Fruit fly (Drosophila melanogaster): ENCODE results near the gene Cyp4e3.

Gene Cyp4e3

dm6 chr2L:9734134-9734533 lies 15.7 kb downstream of the Cyp4e3 start (continued):
- TF ChIP-seq Ets96B (tag; optimal IDR thresholded peaks at IDR 0.05) (no peak), CG15336 (GFP tag; IDR thresholded peaks at IDR 0.05) (no peak), CG10669 (GFP tag; optimal IDR thresholded peaks at IDR 0.05) (peak; percentile 20), acj6 (GFP tag; optimal IDR thresholded peaks at IDR 0.05) (no peak), pdm3 (GFP tag; optimal IDR thresholded peaks at IDR 0.05) (peak; percentile 19)

- TF ChIP-seq svp (GFP tag) (peak; percentile 85), CG1621 (tag; optimal IDR thresholded peaks at IDR 0.05) (peak; percentile 3), CG8119 (GFP tag; IDR thresholded peaks at IDR 0.05) (no peak)
These were observed 18.6 kb downstream of the Cyp4e3 start for dm6 chr2L:9731269-9731668.

dm6 chr2L:9729618-9730284 lies 20.1 kb downstream of the Cyp4e3 start, which contains the start of gene CG13116:
CG13116 (plus strand) TSS chr2L:9729940.
- TF ChIP-seq CG10631 (GFP tag; optimal IDR thresholded peaks at IDR 0.05) = no peak
- no peak for TF ChIP-seq lz (GFP tag; optimal IDR thresholded peaks at IDR 0.05)
- TF ChIP-seq svp (GFP tag) = peak; percentile 93
- TF ChIP-seq CG6276 (GFP tag; optimal IDR thresholded peaks at IDR 0.05) = no peak
- peak in 1 of 2 experiments; percentile 3 for TF ChIP-seq ss (GFP tag; optimal IDR thresholded peaks at IDR 0.05)
- TF ChIP-seq Eip78C (GFP tag) = peak; percentile 36
- TF ChIP-seq CG4318 (GFP tag; optimal IDR thresholded peaks at IDR 0.05) = no peak

dm6 chr2L:9728791-9729190 lies 21.1 kb downstream of the Cyp4e3 start:
- no peak for TF ChIP-seq Smox (GFP tag; optimal IDR thresholded peaks at IDR 0.05)
- TF ChIP-seq CG8319 (GFP tag; optimal IDR thresholded peaks at IDR 0.05) = no peak
- TF ChIP-seq CG10631 (GFP tag; optimal IDR thresholded peaks at IDR 0.05) = no peak
- no peak for TF ChIP-seq CG6854 (GFP tag; optimal IDR thresholded peaks at IDR 0.05)
- no peak for TF ChIP-seq vri (GFP tag; optimal IDR thresholded peaks at IDR 0.05)
- TF ChIP-seq CG34406 (GFP tag; optimal IDR thresholded peaks at IDR 0.05) = no peak
- TF ChIP-seq CG6163 (GFP tag; IDR thresholded peaks at IDR 0.05) = no peak
- TF ChIP-seq CG6792 (GFP tag; optimal IDR thresholded peaks at IDR 0.05) = no peak
- no peak for TF ChIP-seq Hr39 (GFP tag; optimal IDR thresholded peaks at IDR 0.05)
- TF ChIP-seq lz (GFP tag; optimal IDR thresholded peaks at IDR 0.05) = no peak

dm6 chr2L:9711107-9711585 lies 38.7 kb downstream of the Cyp4e3 start, which contains the start of gene CG4364:
CG4364 (minus strand) TSS chr2L:9711271.
- no peak for TF ChIP-seq lz (GFP tag; optimal IDR thresholded peaks at IDR 0.05)

dm6 chr2L:9707514-9708094 lies 42.3 kb downstream of the Cyp4e3 start:
- peak; percentile 43 for TF ChIP-seq dsx (GFP tag; optimal IDR thresholded peaks at IDR 0.05; ENCODE audit: poor library complexity, severe bottlenecking)
- TF ChIP-seq OdsH (GFP tag; optimal IDR thresholded peaks at IDR 0.05) = no peak
- peak; percentile 92 for TF ChIP-seq svp (GFP tag)
- TF ChIP-seq CG6854 (GFP tag; optimal IDR thresholded peaks at IDR 0.05) = peak; percentile 50
- TF ChIP-seq dac (GFP tag; optimal IDR thresholded peaks at IDR 0.05) = no peak
- peak; percentile 65 for TF ChIP-seq Eip78C (GFP tag)
- TF ChIP-seq vri (GFP tag; optimal IDR thresholded peaks at IDR 0.05) = peak; percentile 95

dm6 chr2L:9707103-9707502 lies 42.8 kb downstream of the Cyp4e3 start:
- TF ChIP-seq Ets96B (tag; optimal IDR thresholded peaks at IDR 0.05) (no peak), CG31627 (GFP tag; optimal IDR thresholded peaks at IDR 0.05) (no peak), CG7368 (GFP tag; optimal IDR thresholded peaks at IDR 0.05) (no peak), CG16779 (tag; optimal IDR thresholded peaks at IDR 0.05) (no peak), CG6276 (GFP tag; optimal IDR thresholded peaks at IDR 0.05) (peak; percentile 71), esn (GFP tag; optimal IDR thresholded peaks at IDR 0.05) (no peak), CG6808 (GFP tag; optimal IDR thresholded peaks at IDR 0.05) (peak; percentile 49), ss (GFP tag; optimal IDR thresholded peaks at IDR 0.05) (peak in 1 of 2 experiments; percentile 39), Sox102F (GFP tag; optimal IDR thresholded peaks at IDR 0.05) (no peak), Sox14 (GFP tag; optimal IDR thresholded peaks at IDR 0.05) (no peak), svp (GFP tag) (no peak), Hr39 (GFP tag; optimal IDR thresholded peaks at IDR 0.05) (no peak), eg (GFP tag; IDR thresholded peaks at IDR 0.05) (peak; percentile 63; the same call in 1 of the 3 replicates), Smox (GFP tag; optimal IDR thresholded peaks at IDR 0.05) (no peak), CG34406 (GFP tag; optimal IDR thresholded peaks at IDR 0.05) (no peak), Blimp-1 (GFP tag; optimal IDR thresholded peaks at IDR 0.05) (no peak), Eip93F (GFP tag; optimal IDR thresholded peaks at IDR 0.05) (no peak), Met (GFP tag; optimal IDR thresholded peaks at IDR 0.05) (no peak), dsx (GFP tag; optimal IDR thresholded peaks at IDR 0.05; ENCODE audit: poor library complexity, severe bottlenecking) (peak; percentile 12), CG8319 (GFP tag; optimal IDR thresholded peaks at IDR 0.05) (no peak), CG15336 (GFP tag; IDR thresholded peaks at IDR 0.05) (no peak; the same call in 1 of the 2 replicates), CG6163 (GFP tag; IDR thresholded peaks at IDR 0.05) (no peak)

All from whole organism, prepupa.